Worm (Caenorhabditis elegans) whole organism, young adult: ENCODE data around the gene lsd-1.

ENCODE experiments used
- B0261.1 ChIP-seq: sonication (generic microtip); optimal IDR thresholded peaks from 2 replicates; lab custom pipeline; 2016; ENCODE audit warnings: mild to moderate bottlenecking, missing genetic modification characterization, moderate library complexity, missing compliant biosample characterization
- B0336.3 ChIP-seq: fragments of 200-800 bp; sonication (Bioruptor generic); IDR thresholded peaks from 2 replicates; pipeline ENCODE4 v1.3.6; 2022; ENCODE audit warnings: missing genetic modification characterization, missing compliant biosample characterization
- C17E4.6 ChIP-seq: fragments of 200-800 bp; sonication (Bioruptor generic); IDR thresholded peaks from 2 replicates; pipeline ENCODE4 v1.3.6; 2022; ENCODE audit warnings: missing genetic modification reagents, missing genetic modification characterization, missing compliant biosample characterization
- D2030.7 ChIP-seq: fragments of 200-800 bp; sonication (Bioruptor generic); IDR thresholded peaks from 2 replicates; pipeline ENCODE4 v1.3.6; 2022; ENCODE audit warnings: missing genetic modification reagents, missing genetic modification characterization, missing compliant biosample characterization
- F10E7.11 ChIP-seq: sonication (generic microtip); optimal IDR thresholded peaks from 2 replicates; lab custom pipeline; 2017; ENCODE audit warnings: mild to moderate bottlenecking, missing genetic modification characterization, moderate library complexity, missing compliant biosample characterization
- F22D6.2 ChIP-seq: sonication (generic microtip); optimal IDR thresholded peaks from 2 replicates; lab custom pipeline; 2016; ENCODE audit warnings: mild to moderate bottlenecking, missing genetic modification characterization, missing compliant biosample characterization
- F23B12.7 ChIP-seq: sonication (generic microtip); optimal IDR thresholded peaks from 2 replicates; lab custom pipeline; 2017; ENCODE audit warnings: missing genetic modification characterization, mild to moderate bottlenecking, missing compliant biosample characterization, antibody characterized with exemption, moderate library complexity; ENCODE audit not compliant: insufficient read depth
- F57C9.4 ChIP-seq: sonication (generic microtip); optimal IDR thresholded peaks from 2 replicates; lab custom pipeline; 2017; ENCODE audit warnings: mild to moderate bottlenecking, missing genetic modification characterization, missing compliant biosample characterization
- T26A5.8 ChIP-seq: sonication (generic microtip); optimal IDR thresholded peaks from 2 replicates; lab custom pipeline; 2016; ENCODE audit warnings: missing genetic modification characterization, missing compliant biosample characterization
- Y53G8AR.9 ChIP-seq: fragments of 200-800 bp; sonication (Bioruptor generic); conservative IDR thresholded peaks from 2 replicates; pipeline ENCODE4 v1.3.6; 2022; ENCODE audit warnings: missing genetic modification reagents, missing genetic modification characterization, missing compliant biosample characterization
- Y56A3A.18 ChIP-seq: fragments of 200-800 bp; sonication (Bioruptor generic); IDR thresholded peaks from 2 replicates; pipeline ENCODE4 v1.3.6; 2022; ENCODE audit warnings: missing genetic modification reagents, missing genetic modification characterization, missing compliant biosample characterization
- Y67H2A.10 ChIP-seq: fragments of 200-800 bp; sonication (Bioruptor generic); conservative IDR thresholded peaks from 2 replicates; pipeline ENCODE4 v1.3.6; 2022; ENCODE audit warnings: missing genetic modification reagents, missing genetic modification characterization, missing compliant biosample characterization
- aptf-2 ChIP-seq: fragments of 200-800 bp; sonication (Bioruptor generic); conservative IDR thresholded peaks from 2 replicates; pipeline ENCODE4 v1.3.6; 2022; ENCODE audit warnings: missing genetic modification reagents, missing genetic modification characterization, missing compliant biosample characterization
- attf-6 ChIP-seq: fragments of 200-800 bp; sonication (Bioruptor generic); IDR thresholded peaks from 2 replicates; pipeline ENCODE4 v1.3.6; 2022; ENCODE audit warnings: missing genetic modification reagents, missing genetic modification characterization, missing compliant biosample characterization
- bed-2 ChIP-seq: fragments of 200-800 bp; sonication (Bioruptor generic); IDR thresholded peaks from 2 replicates; pipeline ENCODE4 v1.3.6; 2022; ENCODE audit warnings: missing genetic modification reagents, missing genetic modification characterization, missing compliant biosample characterization
- ceh-100 ChIP-seq: fragments of 200-800 bp; sonication (Bioruptor generic); IDR thresholded peaks from 2 replicates; pipeline ENCODE4 v1.3.6; 2022; ENCODE audit warnings: missing genetic modification reagents, missing genetic modification characterization, missing compliant biosample characterization
- ceh-58 ChIP-seq: fragments of 200-800 bp; sonication (Bioruptor generic); IDR thresholded peaks from 2 replicates; pipeline ENCODE4 v1.3.6; 2022; ENCODE audit warnings: missing genetic modification characterization, missing compliant biosample characterization
- chd-7 ChIP-seq: sonication (generic microtip); optimal IDR thresholded peaks from 2 replicates; lab custom pipeline; 2016; ENCODE audit warnings: mild to moderate bottlenecking, missing genetic modification characterization, moderate library complexity, missing compliant biosample characterization
- dpff-1 ChIP-seq: sonication (generic microtip); optimal IDR thresholded peaks from 2 replicates; lab custom pipeline; 2017; ENCODE audit warnings: mild to moderate bottlenecking, missing genetic modification characterization, missing compliant biosample characterization
- egl-44 ChIP-seq: fragments of 200-800 bp; sonication (Bioruptor generic); IDR thresholded peaks from 2 replicates; pipeline ENCODE4 v1.3.6; 2022; ENCODE audit warnings: missing genetic modification reagents, missing genetic modification characterization, missing compliant biosample characterization
- egrh-3 ChIP-seq: fragments of 200-800 bp; sonication (Bioruptor generic); IDR thresholded peaks from 2 replicates; pipeline ENCODE4 v1.3.6; 2022; ENCODE audit warnings: missing genetic modification reagents, missing genetic modification characterization, missing compliant biosample characterization
- ekl-4 ChIP-seq: fragments of 200-800 bp; sonication (Bioruptor generic); IDR thresholded peaks from 2 replicates; pipeline ENCODE4 v1.3.6; 2022; ENCODE audit warnings: missing genetic modification reagents, missing genetic modification characterization, missing compliant biosample characterization
- ets-4 ChIP-seq: fragments of 200-800 bp; sonication (Bioruptor generic); optimal IDR thresholded peaks from 2 replicates; lab custom pipeline; 2018; ENCODE audit warnings: mild to moderate bottlenecking, missing genetic modification characterization, missing compliant biosample characterization
- him-1 ChIP-seq: sonication (generic microtip); optimal IDR thresholded peaks from 2 replicates; lab custom pipeline; 2016; ENCODE audit warnings: missing genotype, missing genetic modification reagents, missing genetic modification characterization, missing compliant biosample characterization
- hmg-1.2 ChIP-seq: fragments of 200-800 bp; sonication (Bioruptor generic); IDR thresholded peaks from 2 replicates; pipeline ENCODE4 v1.3.6; 2022; ENCODE audit warnings: missing genetic modification reagents, missing genetic modification characterization, missing compliant biosample characterization
- hmg-20 ChIP-seq: fragments of 200-800 bp; sonication (Bioruptor generic); IDR thresholded peaks from 2 replicates; pipeline ENCODE4 v1.3.6; 2022; ENCODE audit warnings: missing genetic modification reagents, missing genetic modification characterization, missing compliant biosample characterization
- hsf-1 ChIP-seq: fragments of 200-800 bp; sonication (Bioruptor generic); IDR thresholded peaks from 2 replicates; pipeline ENCODE4 v1.3.6; 2022; ENCODE audit warnings: missing genetic modification reagents, missing genetic modification characterization, missing compliant biosample characterization
- lag-1 ChIP-seq: fragments of 200-800 bp; sonication (Bioruptor generic); IDR thresholded peaks from 2 replicates; pipeline ENCODE4 v1.3.6; 2022; ENCODE audit warnings: missing genetic modification reagents, missing genetic modification characterization, missing compliant biosample characterization
- lsy-27 ChIP-seq: sonication (generic microtip); optimal IDR thresholded peaks from 2 replicates; lab custom pipeline; 2017; ENCODE audit warnings: missing genetic modification characterization, mild to moderate bottlenecking, missing compliant biosample characterization, antibody characterized with exemption, missing genotype, borderline replicate concordance; ENCODE audit not compliant: insufficient read depth
- madf-6 ChIP-seq: fragments of 200-800 bp; sonication (Bioruptor generic); IDR thresholded peaks from 2 replicates; pipeline ENCODE4 v1.3.6; 2022; ENCODE audit warnings: missing genetic modification reagents, missing genetic modification characterization, missing compliant biosample characterization
- mcd-1 ChIP-seq: fragments of 200-800 bp; sonication (Bioruptor generic); IDR thresholded peaks from 2 replicates; pipeline ENCODE4 v1.3.6; 2022; ENCODE audit warnings: missing genetic modification reagents, missing genetic modification characterization, missing compliant biosample characterization
- mxl-1 ChIP-seq: sonication (generic microtip); optimal IDR thresholded peaks from 2 replicates; lab custom pipeline; 2016; ENCODE audit warnings: missing genetic modification characterization, missing compliant biosample characterization
- nfya-1 ChIP-seq: sonication (generic microtip); optimal IDR thresholded peaks from 2 replicates; lab custom pipeline; 2017; ENCODE audit warnings: antibody characterized with exemption, missing compliant biosample characterization, missing genetic modification characterization, borderline replicate concordance; ENCODE audit not compliant: insufficient read depth
- nfya-2 ChIP-seq: fragments of 200-800 bp; sonication (Bioruptor generic); IDR thresholded peaks from 2 replicates; pipeline ENCODE4 v1.3.6; 2022; ENCODE audit warnings: missing genetic modification reagents, missing genetic modification characterization, missing compliant biosample characterization
- nfyb-1 ChIP-seq: fragments of 200-800 bp; sonication (Bioruptor generic); IDR thresholded peaks from 2 replicates; pipeline ENCODE4 v1.3.6; 2022; ENCODE audit warnings: missing genetic modification reagents, missing genetic modification characterization, missing compliant biosample characterization
- nhr-80 ChIP-seq: sonication (generic microtip); optimal IDR thresholded peaks from 2 replicates; lab custom pipeline; 2016; ENCODE audit warnings: missing genetic modification characterization, missing compliant biosample characterization
- nhr-90 ChIP-seq: sonication (generic microtip); optimal IDR thresholded peaks from 2 replicates; lab custom pipeline; 2016; ENCODE audit warnings: missing genotype, mild to moderate bottlenecking, missing genetic modification characterization, missing compliant biosample characterization
- rcor-1 ChIP-seq: fragments of 200-800 bp; sonication (Bioruptor generic); IDR thresholded peaks from 2 replicates; pipeline ENCODE4 v1.3.6; 2022; ENCODE audit warnings: missing genetic modification reagents, missing genetic modification characterization, missing compliant biosample characterization
- rec-8 ChIP-seq, 2 experiments: sonication (generic microtip); optimal IDR thresholded peaks; 2 replicates each; lab custom pipeline; 2016; ENCODE audit warnings: mild to moderate bottlenecking in 2 of 2, missing genetic modification characterization in 2 of 2, missing genetic modification reagents in 2 of 2, missing genotype in 2 of 2, missing biosample characterization in 1 of 2, missing compliant biosample characterization in 1 of 2, moderate library complexity in 1 of 2
- repo-1 ChIP-seq: sonication (generic microtip); optimal IDR thresholded peaks from 2 replicates; lab custom pipeline; 2017; ENCODE audit warnings: mild to moderate bottlenecking, missing genetic modification characterization, missing compliant biosample characterization
- sea-2 ChIP-seq: fragments of 200-800 bp; sonication (Bioruptor generic); IDR thresholded peaks from 2 replicates; pipeline ENCODE4 v1.3.6; 2022; ENCODE audit warnings: missing genetic modification characterization, missing compliant biosample characterization
- sptf-2 ChIP-seq: fragments of 200-800 bp; sonication (Bioruptor generic); optimal IDR thresholded peaks from 2 replicates; lab custom pipeline; 2018; ENCODE audit warnings: mild to moderate bottlenecking, missing genetic modification characterization, missing compliant biosample characterization
- tlf-1 ChIP-seq: fragments of 200-800 bp; sonication (Bioruptor generic); optimal IDR thresholded peaks from 2 replicates; lab custom pipeline; 2018; ENCODE audit warnings: mild to moderate bottlenecking, missing genetic modification characterization, missing compliant biosample characterization
- ztf-22 ChIP-seq: fragments of 200-800 bp; sonication (Bioruptor generic); optimal IDR thresholded peaks from 2 replicates; lab custom pipeline; 2018; ENCODE audit warnings: mild to moderate bottlenecking, missing genetic modification characterization, moderate library complexity, missing compliant biosample characterization
- ztf-25 ChIP-seq: fragments of 200-800 bp; sonication (Bioruptor generic); IDR thresholded peaks from 2 replicates; pipeline ENCODE4 v1.3.6; 2022; ENCODE audit warnings: missing genetic modification reagents, missing genetic modification characterization, missing compliant biosample characterization
- ztf-26 ChIP-seq: sonication (generic microtip); optimal IDR thresholded peaks from 2 replicates; lab custom pipeline; 2017; ENCODE audit warnings: missing genetic modification characterization, missing compliant biosample characterization

lsd-1 gene

ce11 chrX:11967034-11967433 is 18.4 kb downstream of the lsd-1 start:
- no peak for TF ChIP-seq lag-1 (GFP tag; lab: Robert Waterston, UW)
- TF ChIP-seq repo-1 (tag; lab: Kevin White, UChicago) = no peak
- TF ChIP-seq egrh-3 (GFP tag; lab: Robert Waterston, UW) = no peak
- TF ChIP-seq nhr-90 (tag; lab: Kevin White, UChicago) = no peak
- no peak for TF ChIP-seq B0261.1 (tag; lab: Kevin White, UChicago)
- no peak for TF ChIP-seq nfya-2 (GFP tag; lab: Robert Waterston, UW)
- no peak for TF ChIP-seq rec-8 (tag; optimal IDR thresholded peaks at IDR 0.05; lab: Kevin White, UChicago)
- no peak for TF ChIP-seq chd-7
- TF ChIP-seq F23B12.7 (tag; lab: Kevin White, UChicago) = no peak
- no peak for TF ChIP-seq D2030.7

- no peak for TF ChIP-seq Y67H2A.10 (GFP tag; lab: Robert Waterston, UW)
- TF ChIP-seq rcor-1 (GFP tag; lab: Robert Waterston, UW) = peak; percentile 7; the same call in 1 of the 2 replicates
- TF ChIP-seq nfya-1 (tag; lab: Kevin White, UChicago) = no peak
- no peak for TF ChIP-seq mcd-1
- TF ChIP-seq him-1 = no peak
- no peak for TF ChIP-seq sea-2
- peak; percentile 56 for TF ChIP-seq Y56A3A.18
- no peak for TF ChIP-seq lsy-27 (tag; lab: Kevin White, UChicago)
- TF ChIP-seq repo-1 (tag; lab: Kevin White, UChicago) = peak; percentile 2
- no peak for TF ChIP-seq lag-1 (GFP tag; lab: Robert Waterston, UW)
- no peak for TF ChIP-seq sptf-2 (GFP tag; lab: Kevin White, UChicago)
- no peak for TF ChIP-seq madf-6
- TF ChIP-seq B0336.3 (GFP tag; lab: Robert Waterston, UW) = peak; percentile 13; the same call in 1 of the 2 replicates
- no peak for TF ChIP-seq ceh-58 (GFP tag; lab: Robert Waterston, UW)
- TF ChIP-seq aptf-2 (GFP tag; lab: Robert Waterston, UW) = no peak
- TF ChIP-seq B0261.1 (tag; lab: Kevin White, UChicago) = peak; percentile 2
- TF ChIP-seq Y53G8AR.9 (GFP tag; lab: Robert Waterston, UW) = peak; percentile 52; the same call in 1 of the 2 replicates
- TF ChIP-seq hmg-1.2 = no peak
- no peak for TF ChIP-seq attf-6 (GFP tag; lab: Robert Waterston, UW)
- TF ChIP-seq F57C9.4 (tag; lab: Kevin White, UChicago) = no peak
- TF ChIP-seq mxl-1 (tag; lab: Kevin White, UChicago) = no peak
- TF ChIP-seq ztf-25 (GFP tag; lab: Robert Waterston, UW) = no peak
- TF ChIP-seq tlf-1 (GFP tag; lab: Kevin White, UChicago) = no peak
- no peak for TF ChIP-seq nhr-90 (tag; lab: Kevin White, UChicago)
- TF ChIP-seq ceh-100 = peak; percentile 12; the same call in 1 of the 2 replicates
- TF ChIP-seq ztf-22 (GFP tag; lab: Kevin White, UChicago) = no peak
- no peak for TF ChIP-seq dpff-1 (tag; lab: Kevin White, UChicago)
- TF ChIP-seq hsf-1 = no peak
- TF ChIP-seq nfyb-1 (GFP tag; lab: Robert Waterston, UW) = 0 out of 2 replicates have a peak, but pooled peaks have one; percentile 16
- TF ChIP-seq F10E7.11 = no peak
- TF ChIP-seq C17E4.6 (GFP tag; lab: Robert Waterston, UW) = no peak
- no peak for TF ChIP-seq bed-2 (GFP tag; lab: Robert Waterston, UW)
- no peak for TF ChIP-seq F22D6.2 (tag; lab: Kevin White, UChicago)
- TF ChIP-seq hmg-20 (GFP tag; lab: Robert Waterston, UW) = no peak
- peak; percentile 46 for TF ChIP-seq ztf-26 (tag; lab: Kevin White, UChicago)
- TF ChIP-seq T26A5.8 = peak; percentile 11
- TF ChIP-seq nhr-80 (tag; lab: Kevin White, UChicago) = peak; percentile 59
- TF ChIP-seq ekl-4 (GFP tag; lab: Robert Waterston, UW) = no peak; the same call in 1 of the 2 replicates
- no peak for TF ChIP-seq egl-44 (GFP tag; lab: Robert Waterston, UW)
- no peak for TF ChIP-seq ets-4 (GFP tag; lab: Kevin White, UChicago)
Measured at ce11 chrX:11968024-11968598, 19.5 kb downstream of the lsd-1 start.
